Worm (Caenorhabditis elegans): ENCODE results near the gene xpo-1.

Gene xpo-1

DNA sequence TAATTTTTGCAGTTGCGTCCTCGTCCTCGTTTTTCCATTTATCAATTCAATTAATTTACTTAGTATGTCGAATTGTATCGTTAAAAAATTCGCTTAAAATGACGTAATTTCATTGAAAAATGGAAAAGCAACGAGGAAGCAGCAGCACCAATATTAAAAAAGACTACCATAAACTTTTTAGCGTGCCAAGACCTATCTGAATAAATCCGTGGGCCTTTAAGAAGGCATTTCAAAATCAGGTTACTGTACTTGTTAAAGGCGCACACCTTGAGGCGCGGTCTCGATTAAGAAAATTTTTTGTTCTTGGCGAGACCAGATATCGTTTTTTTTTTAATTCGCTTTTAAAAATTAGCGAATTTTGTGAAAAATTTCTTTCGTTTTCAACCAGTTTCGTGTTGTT, 31.2 kb upstream of the xpo-1 start:
- TF ChIP-seq egl-5 (tag; optimal IDR thresholded peaks at IDR 0.05) (no peak), snpc-4 (tag; optimal IDR thresholded peaks at IDR 0.05) (no peak), lin-15B (tag; optimal IDR thresholded peaks at IDR 0.05) (no peak), hmg-11 (tag; optimal IDR thresholded peaks at IDR 0.05) (no peak), tbx-2 (tag; optimal IDR thresholded peaks at IDR 0.05) (no peak), unc-62 (GFP tag; optimal IDR thresholded peaks at IDR 0.05) (no peak), elt-1 (tag; optimal IDR thresholded peaks at IDR 0.05) (no peak), fos-1 (tag; optimal IDR thresholded peaks at IDR 0.05) (no peak), ceh-82 (tag; optimal IDR thresholded peaks at IDR 0.05) (no peak)

DNA sequence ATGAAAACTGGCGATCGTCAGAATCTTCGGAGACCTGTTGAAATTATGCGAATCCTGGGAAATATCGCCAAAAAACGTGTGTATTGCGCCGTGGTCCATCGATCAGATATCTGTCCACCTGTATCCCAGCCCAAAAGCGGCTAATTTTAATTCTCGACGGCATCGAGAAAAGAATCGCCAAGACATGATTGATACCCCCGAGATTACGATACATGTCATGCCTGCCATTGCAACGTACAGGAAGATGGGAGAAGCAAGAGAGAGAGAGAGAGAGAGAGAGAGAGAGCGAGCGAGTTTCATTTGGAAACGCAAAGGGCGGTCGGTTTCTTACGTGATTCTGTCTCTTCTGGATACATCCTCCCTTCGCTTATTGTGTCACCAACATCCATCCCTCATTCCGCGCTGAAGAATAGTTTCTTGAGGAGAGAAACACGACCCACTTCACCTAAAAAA, 30.7 kb upstream of the xpo-1 start, which contains the start of gene grl-10:
Gene grl-10 (plus strand): TSS at position 403 of the 453 bp plus-strand sequence.
- TF ChIP-seq nhr-12 (tag; optimal IDR thresholded peaks at IDR 0.05), result no peak
- TF ChIP-seq nhr-43 (tag; optimal IDR thresholded peaks at IDR 0.05; ENCODE audit: poor library complexity, severe bottlenecking), result peak; percentile 61

DNA sequence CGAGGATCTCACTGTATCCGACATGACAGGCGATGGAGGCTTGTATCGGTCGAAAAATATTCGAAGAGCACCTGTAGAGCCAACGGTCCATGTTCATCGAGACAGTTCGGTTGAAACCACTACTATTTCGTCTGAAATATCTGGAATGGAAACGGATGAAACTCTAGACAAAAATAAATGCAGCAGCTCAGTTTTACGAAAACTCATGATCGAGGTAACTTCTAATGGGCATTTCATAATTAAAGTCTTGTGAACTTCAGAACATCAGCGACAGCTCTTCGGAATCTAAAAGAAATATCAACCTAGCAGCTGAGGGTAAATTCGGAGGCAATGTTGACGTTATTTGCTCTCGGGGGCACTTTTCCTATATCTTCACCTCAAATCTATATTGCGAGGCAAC, 29.6 kb upstream of the xpo-1 start:
- TF ChIP-seq unc-62 (GFP tag; optimal IDR thresholded peaks at IDR 0.05) (no peak), nhr-11 (tag; optimal IDR thresholded peaks at IDR 0.05) (no peak), nhr-43 (tag; optimal IDR thresholded peaks at IDR 0.05; ENCODE audit: poor library complexity, severe bottlenecking) (peak; percentile 47), lin-15B (tag; optimal IDR thresholded peaks at IDR 0.05) (no peak), zag-1 (tag; optimal IDR thresholded peaks at IDR 0.05) (no peak), unc-39 (tag; optimal IDR thresholded peaks at IDR 0.05) (no peak), ama-1 (optimal IDR thresholded peaks at IDR 0.05) (peak; percentile 32)

DNA sequence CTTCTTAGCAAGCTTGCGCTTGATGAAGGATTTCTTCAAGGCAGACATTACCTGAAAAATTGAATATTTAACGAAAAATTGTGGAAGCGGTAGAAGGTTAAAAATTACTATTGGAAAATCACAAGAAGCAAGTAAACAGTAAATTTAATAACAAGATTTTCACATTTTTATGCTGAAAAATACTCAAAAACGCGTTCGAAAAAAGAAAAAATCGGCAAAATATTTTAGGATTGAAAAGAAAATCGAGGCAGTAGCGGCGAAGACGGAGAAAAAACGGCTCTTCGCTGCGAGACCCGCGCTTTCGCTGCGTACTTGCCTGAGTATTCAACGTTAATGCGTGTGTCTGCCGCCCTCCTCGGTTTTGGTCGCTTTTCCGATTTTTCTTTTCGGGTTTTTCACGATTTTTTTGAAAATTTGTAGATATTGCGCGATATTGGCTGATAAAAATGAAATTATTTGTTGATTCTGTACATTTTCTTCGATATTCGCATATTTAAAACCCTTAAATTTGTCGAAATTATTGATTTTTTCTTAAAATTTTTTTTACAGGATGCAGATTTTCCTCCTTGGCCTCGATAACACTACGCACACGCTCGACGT, 28.7 kb upstream of the xpo-1 start, which contains the start of the genes rpl-39 and rps-30:
Gene rpl-39 (minus strand): TSS at position 51 of the 600 bp plus-strand sequence.
Gene rps-30 (plus strand): TSS at position 550 of the 600 bp plus-strand sequence.
- no peak for TF ChIP-seq ceh-16 (tag; optimal IDR thresholded peaks at IDR 0.05)
- peak; percentile 89 for TF ChIP-seq hmg-11 (tag; optimal IDR thresholded peaks at IDR 0.05)
- peak; percentile 66 for TF ChIP-seq jun-1 (tag; optimal IDR thresholded peaks at IDR 0.05)
- TF ChIP-seq fkh-10 (GFP tag; optimal IDR thresholded peaks at IDR 0.05), result peak; percentile 19
- TF ChIP-seq nfya-1 (tag; optimal IDR thresholded peaks at IDR 0.05; ENCODE audit: insufficient read depth), result peak; percentile 92
- TF ChIP-seq aly-2 (tag; optimal IDR thresholded peaks at IDR 0.05), result no peak
- TF ChIP-seq ceh-82 (tag; optimal IDR thresholded peaks at IDR 0.05), result peak; percentile 77
- TF ChIP-seq ZK546.5 (tag; optimal IDR thresholded peaks at IDR 0.05), result no peak
- no peak for TF ChIP-seq nhr-76 (tag; optimal IDR thresholded peaks at IDR 0.05)
- peak; percentile 93 for TF ChIP-seq lin-39 (tag; optimal IDR thresholded peaks at IDR 0.05)
- TF ChIP-seq pha-4 (tag; optimal IDR thresholded peaks at IDR 0.05), result peak; percentile 94
- no peak for TF ChIP-seq nhr-237 (tag; optimal IDR thresholded peaks at IDR 0.05)
- TF ChIP-seq nhr-43 (tag; optimal IDR thresholded peaks at IDR 0.05; ENCODE audit: poor library complexity, severe bottlenecking), result peak; percentile 49
- peak; percentile 88 for TF ChIP-seq nhr-25 (tag; optimal IDR thresholded peaks at IDR 0.05)
- peak; percentile 73 for TF ChIP-seq skn-1 (tag; optimal IDR thresholded peaks at IDR 0.05)
- peak; percentile 62 for TF ChIP-seq snpc-4 (tag; optimal IDR thresholded peaks at IDR 0.05)
- peak; percentile 41 for TF ChIP-seq tbx-2 (tag; optimal IDR thresholded peaks at IDR 0.05)
- no peak for TF ChIP-seq fkh-2 (tag; optimal IDR thresholded peaks at IDR 0.05)
- peak; percentile 59 for TF ChIP-seq ama-1 (optimal IDR thresholded peaks at IDR 0.05)
- TF ChIP-seq eor-1 (tag; optimal IDR thresholded peaks at IDR 0.05), result no peak
- peak; percentile 25 for TF ChIP-seq elt-1 (tag; optimal IDR thresholded peaks at IDR 0.05)
- TF ChIP-seq elt-3 (tag; optimal IDR thresholded peaks at IDR 0.05), result peak in 1 of 3 experiments; percentile 77
- TF ChIP-seq elt-2 (tag; optimal IDR thresholded peaks at IDR 0.05), result peak; percentile 65
- peak; percentile 53 for TF ChIP-seq nhr-11 (tag; optimal IDR thresholded peaks at IDR 0.05)
- peak; percentile 43 for TF ChIP-seq ceh-28 (tag; optimal IDR thresholded peaks at IDR 0.05)
- TF ChIP-seq pqm-1 (tag; optimal IDR thresholded peaks at IDR 0.05), result peak; percentile 69
- no peak for TF ChIP-seq ztf-4 (tag; optimal IDR thresholded peaks at IDR 0.05)
- TF ChIP-seq lin-15B (tag; optimal IDR thresholded peaks at IDR 0.05), result peak; percentile 91
- peak; percentile 70 for TF ChIP-seq lsy-12 (tag; optimal IDR thresholded peaks at IDR 0.05)
- TF ChIP-seq R02D3.7 (tag; optimal IDR thresholded peaks at IDR 0.05), result peak; percentile 91
- TF ChIP-seq nhr-77 (tag; optimal IDR thresholded peaks at IDR 0.05), result peak; percentile 54
- TF ChIP-seq nhr-23 (tag; optimal IDR thresholded peaks at IDR 0.05), result peak; percentile 88

Measured in whole organism, L3 larva.